Worm (Caenorhabditis elegans): ENCODE data around the gene nmt-1.
A peak's percentile ranks its signal among the peaks of the same experiment; 100 is the strongest.

nmt-1 gene

ce11 chrIII:6077973-6078372, 38.2 kb downstream of the nmt-1 start:
- TF ChIP-seq nhr-111 (GFP tag; optimal IDR thresholded peaks at IDR 0.05) (no peak), sdz-12 (GFP tag; optimal IDR thresholded peaks at IDR 0.05) (no peak), tag-97 (GFP tag; IDR thresholded peaks at IDR 0.05) (no peak), hlh-30 (tag; optimal IDR thresholded peaks at IDR 0.05; ENCODE audit: insufficient read depth) (no peak), daf-19 (GFP tag; conservative IDR thresholded peaks at IDR 0.05) (no peak)

ce11 chrIII:6073673-6074331, 42.3 kb downstream of the nmt-1 start:
- no peak for TF ChIP-seq madf-5 (GFP tag; IDR thresholded peaks at IDR 0.05)
- no peak for TF ChIP-seq lin-1 (GFP tag; IDR thresholded peaks at IDR 0.05)
- TF ChIP-seq nhr-42 (GFP tag; IDR thresholded peaks at IDR 0.05), result no peak
- TF ChIP-seq dmd-6 (GFP tag; IDR thresholded peaks at IDR 0.05), result no peak
- no peak for TF ChIP-seq spr-3 (GFP tag; optimal IDR thresholded peaks at IDR 0.05)
- TF ChIP-seq nhr-76 (tag; optimal IDR thresholded peaks at IDR 0.05), result no peak
- TF ChIP-seq zip-2 (tag; optimal IDR thresholded peaks at IDR 0.05), result no peak
- TF ChIP-seq nhr-6 (tag; optimal IDR thresholded peaks at IDR 0.05), result no peak
- no peak for TF ChIP-seq ztf-11 (tag; optimal IDR thresholded peaks at IDR 0.05)
- TF ChIP-seq ceh-82 (tag; optimal IDR thresholded peaks at IDR 0.05), result no peak
- TF ChIP-seq gei-8 (GFP tag; optimal IDR thresholded peaks at IDR 0.05), result no peak

- no peak for TF ChIP-seq lin-38 (GFP tag; IDR thresholded peaks at IDR 0.05)
- TF ChIP-seq mep-1 (tag; optimal IDR thresholded peaks at IDR 0.05), result peak; percentile 7
Observed at ce11 chrIII:6072937-6073336, 43.2 kb downstream of the nmt-1 start.

ce11 chrIII:6067557-6067956, 48.6 kb downstream of the nmt-1 start, which contains the start of gene mapk-15:
TSS of gene mapk-15 (plus strand) at chrIII:6067857.
- TF ChIP-seq dmd-6 (GFP tag; IDR thresholded peaks at IDR 0.05) (no peak), dve-1 (tag; optimal IDR thresholded peaks at IDR 0.05; ENCODE audit: insufficient read depth) (no peak), jun-1 (tag; optimal IDR thresholded peaks at IDR 0.05) (no peak), nhr-28 (tag; optimal IDR thresholded peaks at IDR 0.05) (no peak), ZK546.5 (tag; optimal IDR thresholded peaks at IDR 0.05) (no peak), nhr-77 (tag; optimal IDR thresholded peaks at IDR 0.05) (no peak), zfp-3 (GFP tag; conservative IDR thresholded peaks at IDR 0.05) (no peak), saeg-2 (GFP tag; IDR thresholded peaks at IDR 0.05) (no peak), ceh-32 (tag; optimal IDR thresholded peaks at IDR 0.05; ENCODE audit: poor library complexity) (no peak), aha-1 (tag) (no peak), nhr-48 (tag; optimal IDR thresholded peaks at IDR 0.05) (no peak), hmg-1.1 (GFP tag; IDR thresholded peaks at IDR 0.05) (no peak), egl-27 (tag; optimal IDR thresholded peaks at IDR 0.05) (no peak), pha-4 (GFP tag; IDR thresholded peaks at IDR 0.05) (no peak), pha-4 (tag; optimal IDR thresholded peaks at IDR 0.05) (no peak), T26A8.4 (GFP tag; IDR thresholded peaks at IDR 0.05) (no peak), tag-97 (GFP tag; IDR thresholded peaks at IDR 0.05) (no peak), dmd-8 (GFP tag; IDR thresholded peaks at IDR 0.05) (no peak), pqm-1 (tag; optimal IDR thresholded peaks at IDR 0.05) (no peak), lim-7 (GFP tag; IDR thresholded peaks at IDR 0.05) (no peak)

ce11 chrIII:6064779-6065178, 51.4 kb downstream of the nmt-1 start:
- peak; percentile 98 for TF ChIP-seq Y48G9A.11 (GFP tag; IDR thresholded peaks at IDR 0.05)
